Worm (Caenorhabditis elegans) whole organism, young adult: ENCODE results near the gene R09A8.5.

ENCODE experiments used
- B0035.1 ChIP-seq: sonication (generic microtip); optimal IDR thresholded peaks from 2 replicates; lab custom pipeline; 2016; ENCODE audit warnings: missing genetic modification characterization, mild to moderate bottlenecking, missing compliant biosample characterization, missing genotype, missing genetic modification reagents
- F23B12.7 ChIP-seq: sonication (generic microtip); optimal IDR thresholded peaks from 2 replicates; lab custom pipeline; 2017; ENCODE audit warnings: missing genetic modification characterization, mild to moderate bottlenecking, missing compliant biosample characterization, antibody characterized with exemption, moderate library complexity; ENCODE audit not compliant: insufficient read depth
- K12H6.12 ChIP-seq: fragments of 200-800 bp; sonication (Bioruptor generic); optimal IDR thresholded peaks from 2 replicates; lab custom pipeline; 2018; ENCODE audit warnings: mild to moderate bottlenecking, missing genetic modification characterization, missing compliant biosample characterization
- Y53F4B.3 ChIP-seq: fragments of 200-800 bp; sonication (Bioruptor generic); IDR thresholded peaks from 2 replicates; pipeline ENCODE4 v1.3.6; 2022; ENCODE audit warnings: missing genetic modification reagents, missing genetic modification characterization, missing compliant biosample characterization
- ZK185.1 ChIP-seq: sonication (generic microtip); optimal IDR thresholded peaks from 2 replicates; lab custom pipeline; 2016; ENCODE audit warnings: mild to moderate bottlenecking, missing genetic modification characterization, missing compliant biosample characterization; ENCODE audit not compliant: poor library complexity, severe bottlenecking
- attf-5 ChIP-seq: fragments of 200-800 bp; sonication (Bioruptor generic); optimal IDR thresholded peaks from 2 replicates; lab custom pipeline; 2018; ENCODE audit warnings: mild to moderate bottlenecking, missing genetic modification characterization, missing compliant biosample characterization
- ccch-3 ChIP-seq: fragments of 200-800 bp; sonication (Bioruptor generic); optimal IDR thresholded peaks from 2 replicates; lab custom pipeline; 2018; ENCODE audit warnings: mild to moderate bottlenecking, missing genetic modification characterization, missing compliant biosample characterization
- cebp-1 ChIP-seq, 2 experiments: fragments of 200-800 bp in 1 of 2; sonication (Bioruptor generic) in 1 of 2; sonication (generic microtip) in 1 of 2; IDR thresholded peaks in 1 of 2; optimal IDR thresholded peaks in 1 of 2; 2 replicates each; pipeline versions ENCODE4 v1.3.6 to Lab custom; 2017 to 2022; ENCODE audit warnings: missing compliant biosample characterization in 2 of 2, missing genetic modification characterization in 2 of 2, mild to moderate bottlenecking in 1 of 2, missing genetic modification reagents in 1 of 2, moderate library complexity in 1 of 2
- cebp-2 ChIP-seq: fragments of 200-800 bp; sonication (Bioruptor generic); IDR thresholded peaks from 2 replicates; pipeline ENCODE4 v1.3.6; 2022; ENCODE audit warnings: missing genetic modification characterization, missing compliant biosample characterization
- ceh-27 ChIP-seq: fragments of 200-800 bp; sonication (Bioruptor generic); optimal IDR thresholded peaks from 2 replicates; lab custom pipeline; 2018; ENCODE audit warnings: mild to moderate bottlenecking, missing genetic modification characterization, moderate library complexity, missing compliant biosample characterization
- chd-7 ChIP-seq: sonication (generic microtip); optimal IDR thresholded peaks from 2 replicates; lab custom pipeline; 2016; ENCODE audit warnings: mild to moderate bottlenecking, missing genetic modification characterization, moderate library complexity, missing compliant biosample characterization
- dox-1 ChIP-seq: fragments of 200-800 bp; sonication (Bioruptor generic); IDR thresholded peaks from 2 replicates; pipeline ENCODE4 v1.3.6; 2022; ENCODE audit warnings: missing genetic modification reagents, missing genetic modification characterization, missing compliant biosample characterization
- dpl-1 ChIP-seq: fragments of 150-350 bp; optimal IDR thresholded peaks from 2 replicates; lab custom pipeline; 2014; ENCODE audit warnings: missing biosample characterization, missing genetic modification reagents, missing genetic modification characterization
- efl-1 ChIP-seq: fragments of 150-350 bp; optimal IDR thresholded peaks from 2 replicates; lab custom pipeline; 2014; ENCODE audit warnings: missing biosample characterization, missing genetic modification reagents, missing genetic modification characterization
- fkh-3 ChIP-seq: sonication (generic microtip); optimal IDR thresholded peaks from 2 replicates; lab custom pipeline; 2016; ENCODE audit warnings: mild to moderate bottlenecking, missing genetic modification characterization, missing compliant biosample characterization
- hlh-12 ChIP-seq: sonication (generic microtip); optimal IDR thresholded peaks from 2 replicates; lab custom pipeline; 2016; ENCODE audit warnings: missing genetic modification characterization, missing compliant biosample characterization
- hmg-1.2 ChIP-seq: fragments of 200-800 bp; sonication (Bioruptor generic); IDR thresholded peaks from 2 replicates; pipeline ENCODE4 v1.3.6; 2022; ENCODE audit warnings: missing genetic modification reagents, missing genetic modification characterization, missing compliant biosample characterization
- let-607 ChIP-seq, 2 experiments: fragments of 200-800 bp in 1 of 2; sonication (Bioruptor generic) in 1 of 2; sonication (generic microtip) in 1 of 2; optimal IDR thresholded peaks; 2 replicates each; lab custom pipeline; 2016 to 2018; ENCODE audit warnings: mild to moderate bottlenecking in 2 of 2, missing compliant biosample characterization in 2 of 2, missing genetic modification characterization in 2 of 2, moderate library complexity in 2 of 2, missing genotype in 1 of 2
- lin-26 ChIP-seq: fragments of 200-800 bp; sonication (Bioruptor generic); IDR thresholded peaks from 2 replicates; pipeline ENCODE4 v1.3.6; 2022; ENCODE audit warnings: missing genetic modification reagents, missing genetic modification characterization, missing compliant biosample characterization
- lin-40 ChIP-seq: sonication (generic microtip); optimal IDR thresholded peaks from 2 replicates; lab custom pipeline; 2016; ENCODE audit warnings: missing genetic modification characterization, mild to moderate bottlenecking, missing compliant biosample characterization, missing genotype, missing genetic modification reagents
- lin-54 ChIP-seq: fragments of 200-800 bp; sonication (Bioruptor generic); optimal IDR thresholded peaks from 2 replicates; lab custom pipeline; 2018; ENCODE audit warnings: mild to moderate bottlenecking, missing genetic modification characterization, missing compliant biosample characterization
- lir-1 ChIP-seq: fragments of 200-800 bp; sonication (Bioruptor generic); conservative IDR thresholded peaks from 2 replicates; pipeline ENCODE4 v1.3.6; 2022; ENCODE audit warnings: missing genetic modification reagents, missing genetic modification characterization, missing compliant biosample characterization
- mcd-1 ChIP-seq: fragments of 200-800 bp; sonication (Bioruptor generic); IDR thresholded peaks from 2 replicates; pipeline ENCODE4 v1.3.6; 2022; ENCODE audit warnings: missing genetic modification reagents, missing genetic modification characterization, missing compliant biosample characterization
- nhr-179 ChIP-seq: sonication (generic microtip); optimal IDR thresholded peaks from 2 replicates; lab custom pipeline; 2016; ENCODE audit warnings: mild to moderate bottlenecking, missing genetic modification characterization, missing compliant biosample characterization
- nhr-80 ChIP-seq: sonication (generic microtip); optimal IDR thresholded peaks from 2 replicates; lab custom pipeline; 2016; ENCODE audit warnings: missing genetic modification characterization, missing compliant biosample characterization
- rcor-1 ChIP-seq: fragments of 200-800 bp; sonication (Bioruptor generic); IDR thresholded peaks from 2 replicates; pipeline ENCODE4 v1.3.6; 2022; ENCODE audit warnings: missing genetic modification reagents, missing genetic modification characterization, missing compliant biosample characterization
- rec-8 ChIP-seq, 2 experiments: sonication (generic microtip); optimal IDR thresholded peaks; 2 replicates each; lab custom pipeline; 2016; ENCODE audit warnings: mild to moderate bottlenecking in 2 of 2, missing genetic modification characterization in 2 of 2, missing genetic modification reagents in 2 of 2, missing genotype in 2 of 2, missing biosample characterization in 1 of 2, missing compliant biosample characterization in 1 of 2, moderate library complexity in 1 of 2
- sdz-38 ChIP-seq: sonication (generic microtip); optimal IDR thresholded peaks from 2 replicates; lab custom pipeline; 2016; ENCODE audit warnings: missing genotype, missing genetic modification characterization, missing compliant biosample characterization
- snpc-1.3 ChIP-seq: sonication (generic microtip); optimal IDR thresholded peaks from 2 replicates; lab custom pipeline; 2017; ENCODE audit warnings: missing genetic modification characterization, mild to moderate bottlenecking, missing compliant biosample characterization, antibody characterized with exemption, moderate library complexity, missing genotype, missing genetic modification reagents; ENCODE audit not compliant: insufficient read depth
- somi-1 ChIP-seq: fragments of 200-800 bp; sonication (Bioruptor generic); optimal IDR thresholded peaks from 2 replicates; lab custom pipeline; 2018; ENCODE audit warnings: mild to moderate bottlenecking, missing genetic modification characterization, missing compliant biosample characterization
- tbp1 ChIP-seq: fragments of 200-800 bp; sonication (Bioruptor generic); optimal IDR thresholded peaks from 2 replicates; lab custom pipeline; 2018; ENCODE audit warnings: mild to moderate bottlenecking, missing genetic modification characterization, missing compliant biosample characterization
- ztf-3 ChIP-seq: fragments of 200-800 bp; sonication (Bioruptor generic); optimal IDR thresholded peaks from 2 replicates; lab custom pipeline; 2018; ENCODE audit warnings: mild to moderate bottlenecking, missing genetic modification characterization, missing compliant biosample characterization

The R09A8.5 gene

DNA sequence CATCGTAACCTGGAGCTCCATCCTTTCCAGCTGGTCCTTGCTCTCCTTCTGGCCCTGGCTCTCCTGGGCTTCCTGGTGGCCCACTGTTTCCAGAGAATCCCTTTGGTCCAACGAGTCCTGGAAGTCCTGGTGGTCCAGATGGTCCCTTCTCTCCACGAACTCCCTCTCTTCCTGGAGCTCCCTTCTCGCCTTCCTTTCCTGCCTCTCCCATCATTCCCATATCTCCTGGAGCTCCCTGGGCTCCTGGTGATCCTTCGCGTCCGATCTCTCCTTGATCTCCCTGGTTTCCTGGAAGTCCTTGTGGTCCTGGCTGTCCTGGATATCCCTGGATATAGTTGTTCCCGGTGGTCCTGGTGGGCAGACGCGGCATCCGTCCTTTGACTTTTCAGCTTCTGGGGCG is 4.1 kb downstream of the R09A8.5 start (continued):
- TF ChIP-seq ccch-3 (GFP tag; lab: Kevin White, UChicago), result no peak
- TF ChIP-seq, all 124 proteins: peak for 4

DNA sequence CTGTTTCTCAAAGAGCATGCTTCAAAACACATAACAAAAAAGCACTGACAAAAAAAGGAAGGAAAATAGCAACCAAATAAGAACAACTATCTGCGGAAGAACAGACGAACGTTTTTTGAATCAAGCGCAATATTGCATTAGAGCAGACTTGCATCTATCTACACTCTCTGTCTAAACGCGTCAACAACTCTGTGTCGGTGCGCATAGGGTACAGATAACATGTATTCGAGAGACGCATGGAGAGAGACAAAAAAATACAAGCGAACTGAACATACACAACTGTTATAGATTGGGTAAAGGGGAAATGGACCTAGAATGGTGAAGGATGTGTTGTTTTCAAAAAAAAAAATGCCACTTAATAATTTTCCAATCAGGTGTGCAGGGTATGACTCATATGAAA is 5.3 kb downstream of the R09A8.5 start:
- peak; percentile 35 for TF ChIP-seq lin-40 (tag; lab: Kevin White, UChicago)
- TF ChIP-seq cebp-1 (GFP tag; IDR thresholded peaks at IDR 0.05; lab: Robert Waterston, UW), result no peak
- TF ChIP-seq cebp-1 (tag; optimal IDR thresholded peaks at IDR 0.05; lab: Kevin White, UChicago), result peak; percentile 43
- 0 out of 2 replicates have a peak, but pooled peaks have one; percentile 42 for TF ChIP-seq dox-1 (GFP tag; lab: Robert Waterston, UW)
- TF ChIP-seq let-607 (tag; optimal IDR thresholded peaks at IDR 0.05; lab: Kevin White, UChicago), result peak in 1 of 2 experiments; percentile 9
- TF ChIP-seq snpc-1.3 (tag; lab: Kevin White, UChicago), result no peak
- peak; percentile 12 for TF ChIP-seq lin-54 (GFP tag; lab: Kevin White, UChicago)
- TF ChIP-seq Y53F4B.3 (GFP tag; lab: Robert Waterston, UW), result no peak
- no peak for TF ChIP-seq efl-1 (GFP tag; lab: Kevin White, UChicago)
- no peak for TF ChIP-seq dpl-1 (GFP tag; lab: Kevin White, UChicago)
- TF ChIP-seq K12H6.12, result peak; percentile 49
- no peak for TF ChIP-seq lir-1 (GFP tag; lab: Robert Waterston, UW)
- peak; percentile 78 for TF ChIP-seq mcd-1 (GFP tag; lab: Robert Waterston, UW)
- TF ChIP-seq attf-5 (GFP tag; lab: Kevin White, UChicago), result peak; percentile 42
- 0 out of 2 replicates have a peak, but pooled peaks have one; percentile 42 for TF ChIP-seq lin-26 (GFP tag; lab: Robert Waterston, UW)
- peak; percentile 46 for TF ChIP-seq ceh-27
- peak; percentile 54 for TF ChIP-seq ZK185.1 (tag; lab: Kevin White, UChicago)
- peak; percentile 58; the same call in 1 of the 2 replicates for TF ChIP-seq hmg-1.2
- peak; percentile 15 for TF ChIP-seq tbp1 (GFP tag; lab: Kevin White, UChicago)
- peak; percentile 84 for TF ChIP-seq nhr-80 (tag; lab: Kevin White, UChicago)
- TF ChIP-seq, all 124 proteins: peak for 14

DNA sequence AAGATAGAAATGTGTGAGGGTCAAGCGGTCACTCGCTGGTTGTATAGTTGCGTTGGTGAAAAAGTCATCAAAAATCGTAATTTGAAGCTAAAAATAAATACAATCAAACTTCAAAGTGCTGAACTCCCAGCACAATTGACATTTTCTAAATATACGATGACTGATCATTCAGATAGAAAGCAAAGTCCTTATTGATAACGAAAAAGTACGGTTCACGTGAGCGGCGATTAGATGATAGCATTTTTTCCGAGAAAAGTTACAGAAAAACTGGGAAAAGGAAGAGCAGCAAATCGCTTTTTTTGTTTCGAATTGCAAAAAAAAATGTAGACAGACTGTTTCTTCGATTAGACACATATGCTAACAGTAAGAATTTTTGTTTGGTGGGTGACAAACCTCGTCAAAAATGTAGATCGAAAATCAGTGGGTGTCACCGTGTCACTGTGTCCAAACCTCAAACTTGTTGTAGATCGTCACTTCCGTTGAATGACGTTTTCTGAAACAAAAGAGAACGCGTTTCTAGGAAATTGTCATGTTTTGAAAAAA is 6.4 kb downstream of the R09A8.5 start, which contains the start of gene ivns-1:
ivns-1 (minus strand) TSS at position 493 of the 543 bp plus-strand sequence.
- TF ChIP-seq rec-8 (tag; optimal IDR thresholded peaks at IDR 0.05; lab: Kevin White, UChicago) (no peak), nhr-179 (tag; lab: Kevin White, UChicago) (no peak), hlh-12 (tag; lab: Kevin White, UChicago) (no peak), F23B12.7 (tag; lab: Kevin White, UChicago) (no peak), fkh-3 (tag; lab: Kevin White, UChicago) (no peak), chd-7 (tag; lab: Kevin White, UChicago) (no peak), somi-1 (GFP tag; lab: Kevin White, UChicago) (no peak), K12H6.12 (no peak), sdz-38 (tag; lab: Kevin White, UChicago) (no peak), B0035.1 (no peak), cebp-2 (GFP tag; lab: Robert Waterston, UW) (no peak), dox-1 (GFP tag; lab: Robert Waterston, UW) (0 out of 2 replicates have a peak, but pooled peaks have one; percentile 24), rcor-1 (GFP tag; lab: Robert Waterston, UW) (no peak), ztf-3 (GFP tag; lab: Kevin White, UChicago) (no peak), nhr-80 (tag; lab: Kevin White, UChicago) (peak; percentile 66)
- TF ChIP-seq, all 124 proteins: peak for 2
